In genomic region chrII:14059767-14060166, ce11 we compare ENCODE assay signal across 4 worm cellular contexts.
TF ChIP-seq lines count a peak whose summit lies in the region.

rpb-11 (plus strand) TSS chrII:14060085.

TF ChIP-seq in whole organism, L2 larva, 48 proteins besides CTCF, POLR2A, EP300 and RAD21 (continues in another document):
- TF ChIP-seq nhr-12 (tag; optimal IDR thresholded peaks at IDR 0.05; lab: Kevin White, UChicago) (peak; percentile 39), sma-9 (GFP tag; optimal IDR thresholded peaks at IDR 0.05; lab: Kevin White, UChicago) (peak; percentile 97), sma-9 (tag; optimal IDR thresholded peaks at IDR 0.05; lab: Kevin White, UChicago) (no peak), crh-2 (tag; optimal IDR thresholded peaks at IDR 0.05; lab: Kevin White, UChicago) (peak; percentile 91), sem-4 (tag; optimal IDR thresholded peaks at IDR 0.05; lab: Kevin White, UChicago) (peak; percentile 92), lin-39 (tag; optimal IDR thresholded peaks at IDR 0.05; lab: Kevin White, UChicago) (peak; percentile 38), C34F6.9 (tag; optimal IDR thresholded peaks at IDR 0.05; lab: Kevin White, UChicago) (peak; percentile 96), lin-11 (tag; optimal IDR thresholded peaks at IDR 0.05; lab: Kevin White, UChicago) (peak; percentile 82), lin-13 (GFP tag; optimal IDR thresholded peaks at IDR 0.05; lab: Kevin White, UChicago) (peak; percentile 96), ceh-16 (tag; optimal IDR thresholded peaks at IDR 0.05; lab: Kevin White, UChicago) (peak; percentile 85), peb-1 (tag; optimal IDR thresholded peaks at IDR 0.05; lab: Kevin White, UChicago) (no peak), blmp-1 (tag; optimal IDR thresholded peaks at IDR 0.05; lab: Kevin White, UChicago; ENCODE audit: insufficient read depth) (peak; percentile 57), nhr-77 (tag; optimal IDR thresholded peaks at IDR 0.05; lab: Kevin White, UChicago) (peak; percentile 91), mbf-1 (tag; optimal IDR thresholded peaks at IDR 0.05; lab: Kevin White, UChicago) (no peak), ztf-1 (GFP tag; conservative IDR thresholded peaks at IDR 0.05; lab: Robert Waterston, UW) (no peak), elt-3 (tag; optimal IDR thresholded peaks at IDR 0.05; lab: Kevin White, UChicago) (no peak), alr-1 (tag; optimal IDR thresholded peaks at IDR 0.05; lab: Kevin White, UChicago) (no peak), aly-2 (tag; optimal IDR thresholded peaks at IDR 0.05; lab: Kevin White, UChicago) (no peak), ceh-82 (tag; optimal IDR thresholded peaks at IDR 0.05; lab: Kevin White, UChicago) (peak; percentile 67), zag-1 (tag; optimal IDR thresholded peaks at IDR 0.05; lab: Kevin White, UChicago) (peak; percentile 13), sma-3 (GFP tag; optimal IDR thresholded peaks at IDR 0.05; lab: Kevin White, UChicago) (peak; percentile 95), nhr-129 (tag; optimal IDR thresholded peaks at IDR 0.05; lab: Kevin White, UChicago) (peak; percentile 82), nhr-21 (tag; optimal IDR thresholded peaks at IDR 0.05; lab: Kevin White, UChicago) (peak; percentile 92)

TF ChIP-seq in whole organism, L4 larva, 104 proteins besides CTCF, POLR2A, EP300 and RAD21 (continues in another document):
- TF ChIP-seq gei-8 (GFP tag; optimal IDR thresholded peaks at IDR 0.05; lab: Kevin White, UChicago): no peak
- no peak for TF ChIP-seq tag-97 (GFP tag; IDR thresholded peaks at IDR 0.05; lab: Robert Waterston, UW)
- peak; percentile 48 for TF ChIP-seq ceh-32 (tag; optimal IDR thresholded peaks at IDR 0.05; lab: Kevin White, UChicago; ENCODE audit: poor library complexity)
- no peak for TF ChIP-seq T20F7.1 (GFP tag; optimal IDR thresholded peaks at IDR 0.05; lab: Kevin White, UChicago)
- TF ChIP-seq zip-2 (tag; optimal IDR thresholded peaks at IDR 0.05; lab: Kevin White, UChicago): peak; percentile 51
- peak; percentile 79 for TF ChIP-seq lin-13 (GFP tag; optimal IDR thresholded peaks at IDR 0.05; lab: Kevin White, UChicago)
- TF ChIP-seq skn-1 (tag; optimal IDR thresholded peaks at IDR 0.05; lab: Kevin White, UChicago): no peak
- peak; percentile 83 for TF ChIP-seq F10B5.3 (tag; optimal IDR thresholded peaks at IDR 0.05; lab: Kevin White, UChicago)
- TF ChIP-seq egl-27 (tag; optimal IDR thresholded peaks at IDR 0.05; lab: Kevin White, UChicago): no peak
- TF ChIP-seq mxl-3 (GFP tag; optimal IDR thresholded peaks at IDR 0.05; lab: Kevin White, UChicago): peak; percentile 47
- no peak for TF ChIP-seq zag-1 (tag; optimal IDR thresholded peaks at IDR 0.05; lab: Kevin White, UChicago)
- peak; percentile 95 for TF ChIP-seq dve-1 (tag; optimal IDR thresholded peaks at IDR 0.05; lab: Kevin White, UChicago; ENCODE audit: insufficient read depth)
- TF ChIP-seq ztf-7 (tag; optimal IDR thresholded peaks at IDR 0.05; lab: Kevin White, UChicago): peak; percentile 85
- TF ChIP-seq nhr-10 (tag; optimal IDR thresholded peaks at IDR 0.05; lab: Kevin White, UChicago): no peak
- TF ChIP-seq ces-1 (GFP tag; optimal IDR thresholded peaks at IDR 0.05; lab: Kevin White, UChicago): peak; percentile 7
- no peak for TF ChIP-seq daf-12 (tag; optimal IDR thresholded peaks at IDR 0.05; lab: Kevin White, UChicago)
- TF ChIP-seq F44E2.7 (GFP tag; IDR thresholded peaks at IDR 0.05; lab: Robert Waterston, UW): no peak
- TF ChIP-seq lin-39 (tag; optimal IDR thresholded peaks at IDR 0.05; lab: Kevin White, UChicago): no peak
- TF ChIP-seq mdt-29 (GFP tag; IDR thresholded peaks at IDR 0.05; lab: Robert Waterston, UW): 0 out of 2 replicates have a peak, but pooled peaks have one; percentile 32
- TF ChIP-seq hlh-11 (tag; optimal IDR thresholded peaks at IDR 0.05; lab: Kevin White, UChicago): peak; percentile 84
- TF ChIP-seq daf-16 (GFP tag; optimal IDR thresholded peaks at IDR 0.05; lab: Kevin White, UChicago): peak in 1 of 2 experiments; percentile 77
- peak; percentile 62 for TF ChIP-seq daf-16 (tag; optimal IDR thresholded peaks at IDR 0.05; lab: Kevin White, UChicago)
- peak; percentile 83 for TF ChIP-seq F37D6.2 (tag; optimal IDR thresholded peaks at IDR 0.05; lab: Kevin White, UChicago)
- peak; percentile 72; the same call in 1 of the 2 replicates for TF ChIP-seq dmd-9 (GFP tag; IDR thresholded peaks at IDR 0.05; lab: Robert Waterston, UW)

TF ChIP-seq in whole organism, late embryonic, 69 proteins besides CTCF, POLR2A, EP300 and RAD21 (continues in another document):
- TF ChIP-seq sox-4 (tag; optimal IDR thresholded peaks at IDR 0.05; lab: Kevin White, UChicago): peak; percentile 48
- TF ChIP-seq unc-55 (GFP tag; optimal IDR thresholded peaks at IDR 0.05; lab: Kevin White, UChicago): peak; percentile 29
- TF ChIP-seq gmeb-2 (tag; optimal IDR thresholded peaks at IDR 0.05; lab: Kevin White, UChicago): peak; percentile 65
- peak; percentile 56 for TF ChIP-seq madf-2 (tag; optimal IDR thresholded peaks at IDR 0.05; lab: Kevin White, UChicago)
- TF ChIP-seq ttx-3 (tag; optimal IDR thresholded peaks at IDR 0.05; lab: Kevin White, UChicago): peak; percentile 50
- no peak for TF ChIP-seq odd-2 (tag; optimal IDR thresholded peaks at IDR 0.05; lab: Kevin White, UChicago)
- TF ChIP-seq ztf-16 (tag; optimal IDR thresholded peaks at IDR 0.05; lab: Kevin White, UChicago): peak; percentile 56
- peak; percentile 6 for TF ChIP-seq dve-1 (tag; optimal IDR thresholded peaks at IDR 0.05; lab: Kevin White, UChicago)
- TF ChIP-seq fax-1 (tag; optimal IDR thresholded peaks at IDR 0.05; lab: Kevin White, UChicago): peak; percentile 75
- TF ChIP-seq unc-86 (tag; optimal IDR thresholded peaks at IDR 0.05; lab: Kevin White, UChicago): peak; percentile 61
- TF ChIP-seq unc-42 (tag; optimal IDR thresholded peaks at IDR 0.05; lab: Kevin White, UChicago): peak; percentile 57
- peak; percentile 69 for TF ChIP-seq ceh-34 (tag; optimal IDR thresholded peaks at IDR 0.05; lab: Kevin White, UChicago)
- peak; percentile 74 for TF ChIP-seq ceh-14 (tag; optimal IDR thresholded peaks at IDR 0.05; lab: Kevin White, UChicago)
- TF ChIP-seq ref-2 (tag; optimal IDR thresholded peaks at IDR 0.05; lab: Kevin White, UChicago): peak; percentile 62
- TF ChIP-seq K09A11.1 (tag; optimal IDR thresholded peaks at IDR 0.05; lab: Kevin White, UChicago; ENCODE audit: insufficient read depth): peak; percentile 29
- no peak for TF ChIP-seq elt-4 (tag; optimal IDR thresholded peaks at IDR 0.05; lab: Kevin White, UChicago)
- TF ChIP-seq C08G9.2 (tag; optimal IDR thresholded peaks at IDR 0.05; lab: Kevin White, UChicago): no peak
- peak; percentile 75 for TF ChIP-seq tbx-2 (tag; optimal IDR thresholded peaks at IDR 0.05; lab: Kevin White, UChicago)
- no peak for TF ChIP-seq pqm-1 (tag; optimal IDR thresholded peaks at IDR 0.05; lab: Kevin White, UChicago)
- no peak for TF ChIP-seq ceh-22 (tag; optimal IDR thresholded peaks at IDR 0.05; lab: Kevin White, UChicago)
- no peak for TF ChIP-seq mec-3 (tag; optimal IDR thresholded peaks at IDR 0.05; lab: Kevin White, UChicago; ENCODE audit: borderline replicate concordance)
- TF ChIP-seq zip-5 (tag; optimal IDR thresholded peaks at IDR 0.05; lab: Kevin White, UChicago): no peak
- TF ChIP-seq hlh-8 (tag; optimal IDR thresholded peaks at IDR 0.05; lab: Kevin White, UChicago): peak; percentile 50
- TF ChIP-seq npax-4 (tag; optimal IDR thresholded peaks at IDR 0.05; lab: Kevin White, UChicago): peak; percentile 42
- no peak for TF ChIP-seq K02D7.2 (tag; optimal IDR thresholded peaks at IDR 0.05; lab: Kevin White, UChicago)
- peak; percentile 77 for TF ChIP-seq nfya-1 (tag; optimal IDR thresholded peaks at IDR 0.05; lab: Kevin White, UChicago)

TF ChIP-seq in whole organism, mixed stage, embryonic, 35 proteins besides CTCF, POLR2A, EP300 and RAD21 (continues in another document):
- TF ChIP-seq ceh-43 (GFP tag; optimal IDR thresholded peaks at IDR 0.05; lab: Kevin White, UChicago) (peak; percentile 66), ceh-39 (tag; optimal IDR thresholded peaks at IDR 0.05; lab: Kevin White, UChicago) (peak; percentile 33), cnd-1 (tag; optimal IDR thresholded peaks at IDR 0.05; lab: Kevin White, UChicago) (peak; percentile 45), pha-4 (tag; optimal IDR thresholded peaks at IDR 0.05; lab: Kevin White, UChicago) (peak; percentile 87), ham-2 (GFP tag; optimal IDR thresholded peaks at IDR 0.05; lab: Kevin White, UChicago) (no peak), lin-32 (GFP tag; optimal IDR thresholded peaks at IDR 0.05; lab: Kevin White, UChicago) (peak; percentile 34), mep-1 (tag; optimal IDR thresholded peaks at IDR 0.05; lab: Kevin White, UChicago) (peak; percentile 95), sem-2 (GFP tag; optimal IDR thresholded peaks at IDR 0.05; lab: Kevin White, UChicago) (no peak), M03D4.4 (tag; optimal IDR thresholded peaks at IDR 0.05; lab: Kevin White, UChicago) (peak; percentile 79), flh-1 (GFP tag; optimal IDR thresholded peaks at IDR 0.05; lab: Kevin White, UChicago) (no peak), nhr-237 (tag; optimal IDR thresholded peaks at IDR 0.05; lab: Kevin White, UChicago) (peak; percentile 81), nhr-28 (tag; optimal IDR thresholded peaks at IDR 0.05; lab: Kevin White, UChicago) (no peak), hlh-1 (tag; optimal IDR thresholded peaks at IDR 0.05; lab: Kevin White, UChicago) (peak; percentile 42), ceh-83 (GFP tag; optimal IDR thresholded peaks at IDR 0.05; lab: Kevin White, UChicago) (no peak), snpc-4 (tag; optimal IDR thresholded peaks at IDR 0.05; lab: Kevin White, UChicago) (no peak), elt-1 (tag; optimal IDR thresholded peaks at IDR 0.05; lab: Kevin White, UChicago; ENCODE audit: borderline replicate concordance, insufficient read depth) (peak; percentile 53), unc-39 (tag; optimal IDR thresholded peaks at IDR 0.05; lab: Kevin White, UChicago) (no peak), sptf-1 (tag; optimal IDR thresholded peaks at IDR 0.05; lab: Kevin White, UChicago) (peak; percentile 80), drap-1 (GFP tag; optimal IDR thresholded peaks at IDR 0.05; lab: Kevin White, UChicago) (peak; percentile 65), nhr-2 (tag; optimal IDR thresholded peaks at IDR 0.05; lab: Kevin White, UChicago) (peak; percentile 19), ces-1 (GFP tag; optimal IDR thresholded peaks at IDR 0.05; lab: Kevin White, UChicago) (peak; percentile 59), unc-62 (GFP tag; optimal IDR thresholded peaks at IDR 0.05; lab: Kevin White, UChicago) (peak; percentile 7), lsy-2 (tag; optimal IDR thresholded peaks at IDR 0.05; lab: Kevin White, UChicago) (peak; percentile 83), lin-13 (tag; optimal IDR thresholded peaks at IDR 0.05; lab: Kevin White, UChicago) (peak; percentile 97), tbx-8 (GFP tag; optimal IDR thresholded peaks at IDR 0.05; lab: Kevin White, UChicago) (no peak), mls-2 (tag; optimal IDR thresholded peaks at IDR 0.05; lab: Kevin White, UChicago) (peak; percentile 78), bed-3 (GFP tag; optimal IDR thresholded peaks at IDR 0.05; lab: Kevin White, UChicago) (peak; percentile 37), unc-120 (tag; optimal IDR thresholded peaks at IDR 0.05; lab: Kevin White, UChicago; ENCODE audit: poor library complexity, severe bottlenecking) (peak; percentile 45)
